Fruit fly (Drosophila melanogaster): ENCODE results near the gene Ubc87F.

dm6 chr3R:13720798-13721197 lies 2.8 kb upstream of the Ubc87F start:
- TF ChIP-seq br (GFP tag; optimal IDR thresholded peaks at IDR 0.05) (no peak), usp (GFP tag; optimal IDR thresholded peaks at IDR 0.05) (no peak), psq (GFP tag; optimal IDR thresholded peaks at IDR 0.05) (no peak), lola (GFP tag; optimal IDR thresholded peaks at IDR 0.05) (no peak), CG32264 (GFP tag; optimal IDR thresholded peaks at IDR 0.05) (no peak), h (GFP tag; optimal IDR thresholded peaks at IDR 0.05) (no peak), GATAd (GFP tag; optimal IDR thresholded peaks at IDR 0.05) (no peak), jim (GFP tag; optimal IDR thresholded peaks at IDR 0.05) (no peak), Hr83 (GFP tag; optimal IDR thresholded peaks at IDR 0.05; ENCODE audit: poor library complexity, severe bottlenecking) (no peak), N (GFP tag; optimal IDR thresholded peaks at IDR 0.05) (no peak), tai (GFP tag; optimal IDR thresholded peaks at IDR 0.05) (no peak)

Measured in whole organism, wandering third instar larva.